Worm (Caenorhabditis elegans) whole organism, L1 larva: ENCODE measurements around the gene C53D6.10.

Experiments used
- ama-1 ChIP-seq: fragments of 150-350 bp; optimal IDR thresholded peaks from 2 replicates; lab custom pipeline; 2014
- lir-3 ChIP-seq: sonication (generic microtip); optimal IDR thresholded peaks from 2 replicates; lab custom pipeline; 2016; ENCODE audit warnings: mild to moderate bottlenecking, missing genetic modification characterization, moderate library complexity, missing compliant biosample characterization; ENCODE audit not compliant: poor library complexity
- nhr-90 ChIP-seq: sonication (generic microtip); optimal IDR thresholded peaks from 2 replicates; lab custom pipeline; 2016; ENCODE audit warnings: mild to moderate bottlenecking, missing genetic modification characterization, missing compliant biosample characterization; ENCODE audit not compliant: poor library complexity

DNA sequence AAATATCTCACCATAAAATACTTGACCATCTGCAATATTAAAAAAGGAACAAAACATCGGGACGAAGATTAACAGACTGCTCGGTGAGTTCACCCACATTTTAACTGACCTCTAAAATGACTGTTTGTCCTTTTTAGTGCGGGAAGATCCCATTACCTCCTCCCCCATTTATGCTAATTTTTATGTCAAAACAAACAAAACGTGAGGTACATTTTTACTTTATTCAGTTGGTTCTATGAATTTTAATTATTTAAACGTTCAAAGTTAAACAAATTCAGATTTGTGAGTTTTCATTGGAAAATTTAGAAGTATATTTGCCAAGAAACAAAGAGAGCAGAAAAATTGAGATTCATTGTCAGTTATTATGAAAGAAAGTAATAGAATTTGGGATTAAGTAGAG, 31.6 kb downstream of the C53D6.10 start, which contains the start of gene C53D6.8:
- TF ChIP-seq lir-3 (tag; lab: Kevin White, UChicago) (no peak), ama-1 (lab: Kevin White, UChicago) (no peak), nhr-90 (tag; lab: Kevin White, UChicago) (no peak)
